Worm (Caenorhabditis elegans) whole organism, late embryonic: Measurements from ENCODE around the gene R13H4.5.

Source experiments
- C08G9.2 ChIP-seq: sonication (generic microtip); optimal IDR thresholded peaks from 2 replicates; lab custom pipeline; 2016; ENCODE audit warnings: mild to moderate bottlenecking, missing genetic modification characterization, moderate library complexity, missing compliant biosample characterization
- C38D4.7 ChIP-seq: fragments of 200-800 bp; sonication (Bioruptor generic); optimal IDR thresholded peaks from 2 replicates; lab custom pipeline; 2018; ENCODE audit warnings: mild to moderate bottlenecking, missing genetic modification characterization, moderate library complexity, missing compliant biosample characterization
- K09A11.1 ChIP-seq: sonication (generic microtip); optimal IDR thresholded peaks from 2 replicates; lab custom pipeline; 2017; ENCODE audit warnings: antibody characterized with exemption, mild to moderate bottlenecking, missing genetic modification characterization, missing compliant biosample characterization; ENCODE audit not compliant: insufficient read depth
- Y22D7AL.16 ChIP-seq: sonication (generic microtip); optimal IDR thresholded peaks from 2 replicates; lab custom pipeline; 2016; ENCODE audit warnings: missing genetic modification characterization, missing compliant biosample characterization
- ahr-1 ChIP-seq: sonication (generic microtip); optimal IDR thresholded peaks from 2 replicates; lab custom pipeline; 2016; ENCODE audit warnings: missing genetic modification characterization, missing compliant biosample characterization
- ama-1 ChIP-seq: fragments of 150-350 bp; optimal IDR thresholded peaks from 2 replicates; lab custom pipeline; 2014
- ceh-19 ChIP-seq: fragments of 200-800 bp; sonication (Bioruptor generic); optimal IDR thresholded peaks from 2 replicates; lab custom pipeline; 2018; ENCODE audit warnings: mild to moderate bottlenecking, missing genetic modification characterization, missing compliant biosample characterization
- ceh-2 ChIP-seq: sonication (generic microtip); optimal IDR thresholded peaks from 2 replicates; lab custom pipeline; 2016; ENCODE audit warnings: missing genotype, missing genetic modification characterization, missing compliant biosample characterization
- ceh-22 ChIP-seq: sonication (generic microtip); optimal IDR thresholded peaks from 2 replicates; lab custom pipeline; 2017; ENCODE audit warnings: missing biosample characterization, missing genetic modification characterization
- ceh-24 ChIP-seq: sonication (generic microtip); optimal IDR thresholded peaks from 2 replicates; lab custom pipeline; 2016; ENCODE audit warnings: mild to moderate bottlenecking, missing genetic modification characterization, missing compliant biosample characterization
- ceh-31 ChIP-seq: sonication (generic microtip); optimal IDR thresholded peaks from 2 replicates; lab custom pipeline; 2016; ENCODE audit warnings: missing genetic modification characterization, missing compliant biosample characterization
- ceh-45 ChIP-seq: fragments of 200-800 bp; sonication (Bioruptor generic); IDR thresholded peaks from 2 replicates; pipeline ENCODE4 v1.3.6; 2022; ENCODE audit warnings: missing genetic modification reagents, missing genetic modification characterization, missing compliant biosample characterization
- che-1 ChIP-seq: sonication (generic microtip); optimal IDR thresholded peaks from 2 replicates; lab custom pipeline; 2016; ENCODE audit warnings: mild to moderate bottlenecking, missing genetic modification characterization, missing compliant biosample characterization
- ets-4 ChIP-seq: sonication (generic microtip); optimal IDR thresholded peaks from 2 replicates; lab custom pipeline; 2016; ENCODE audit warnings: missing genetic modification characterization, missing compliant biosample characterization
- eyg-1 ChIP-seq: sonication (generic microtip); optimal IDR thresholded peaks from 2 replicates; lab custom pipeline; 2016; ENCODE audit warnings: missing genotype, missing genetic modification characterization, missing compliant biosample characterization
- fax-1 ChIP-seq: sonication (generic microtip); optimal IDR thresholded peaks from 2 replicates; lab custom pipeline; 2016; ENCODE audit warnings: missing genotype, missing genetic modification characterization, missing compliant biosample characterization
- fkh-10 ChIP-seq: fragments of 150-350 bp; optimal IDR thresholded peaks from 2 replicates; lab custom pipeline; 2014; ENCODE audit warnings: missing biosample characterization, missing genetic modification reagents, missing genetic modification characterization
- gmeb-2 ChIP-seq: sonication (generic microtip); optimal IDR thresholded peaks from 2 replicates; lab custom pipeline; 2016; ENCODE audit warnings: missing genetic modification characterization, inconsistent platforms, missing compliant biosample characterization
- hlh-13 ChIP-seq: fragments of 200-800 bp; sonication (Bioruptor generic); optimal IDR thresholded peaks from 2 replicates; lab custom pipeline; 2018; ENCODE audit warnings: mild to moderate bottlenecking, missing genetic modification characterization, missing compliant biosample characterization
- hlh-15 ChIP-seq: sonication (generic microtip); optimal IDR thresholded peaks from 2 replicates; lab custom pipeline; 2016; ENCODE audit warnings: missing genetic modification characterization, missing compliant biosample characterization
- hlh-6 ChIP-seq: sonication (generic microtip); optimal IDR thresholded peaks from 2 replicates; lab custom pipeline; 2016; ENCODE audit warnings: missing genotype, missing genetic modification characterization, missing compliant biosample characterization
- hlh-8 ChIP-seq: sonication (generic microtip); optimal IDR thresholded peaks from 2 replicates; lab custom pipeline; 2016; ENCODE audit warnings: missing genotype, missing genetic modification characterization, missing compliant biosample characterization
- lin-11 ChIP-seq: fragments of 200-800 bp; sonication (Bioruptor generic); optimal IDR thresholded peaks from 2 replicates; lab custom pipeline; 2018; ENCODE audit warnings: mild to moderate bottlenecking, missing genetic modification characterization, missing compliant biosample characterization
- mec-3 ChIP-seq: sonication (generic microtip); optimal IDR thresholded peaks from 2 replicates; lab custom pipeline; 2016; ENCODE audit warnings: borderline replicate concordance, missing genetic modification characterization, missing compliant biosample characterization
- nhr-232 ChIP-seq: sonication (generic microtip); optimal IDR thresholded peaks from 2 replicates; lab custom pipeline; 2016; ENCODE audit warnings: missing genetic modification characterization, missing compliant biosample characterization
- npax-4 ChIP-seq: sonication (generic microtip); optimal IDR thresholded peaks from 2 replicates; lab custom pipeline; 2016; ENCODE audit warnings: missing genetic modification characterization, missing compliant biosample characterization
- pag-3 ChIP-seq: sonication (generic microtip); optimal IDR thresholded peaks from 2 replicates; lab custom pipeline; 2016; ENCODE audit warnings: missing compliant biosample characterization, missing genetic modification characterization, borderline replicate concordance
- pat-9 ChIP-seq: fragments of 200-800 bp; sonication (Bioruptor generic); optimal IDR thresholded peaks from 2 replicates; lab custom pipeline; 2018; ENCODE audit warnings: mild to moderate bottlenecking, missing genetic modification characterization, moderate library complexity, missing compliant biosample characterization
- pax-1 ChIP-seq: fragments of 150-350 bp; optimal IDR thresholded peaks from 2 replicates; lab custom pipeline; 2014; ENCODE audit warnings: missing biosample characterization, missing genetic modification characterization
- pha-2 ChIP-seq: sonication (generic microtip); optimal IDR thresholded peaks from 2 replicates; lab custom pipeline; 2017; ENCODE audit warnings: mild to moderate bottlenecking, missing genetic modification characterization, missing compliant biosample characterization
- pqm-1 ChIP-seq: sonication (generic microtip); optimal IDR thresholded peaks from 2 replicates; lab custom pipeline; 2016; ENCODE audit warnings: missing genetic modification characterization, missing compliant biosample characterization
- ref-2 ChIP-seq: sonication (generic microtip); optimal IDR thresholded peaks from 2 replicates; lab custom pipeline; 2016; ENCODE audit warnings: missing genetic modification characterization, missing compliant biosample characterization
- rnt-1 ChIP-seq: sonication (generic microtip); optimal IDR thresholded peaks from 2 replicates; lab custom pipeline; 2016; ENCODE audit warnings: missing genetic modification characterization, missing compliant biosample characterization
- sdc-2 ChIP-seq: sonication (generic microtip); optimal IDR thresholded peaks from 2 replicates; lab custom pipeline; 2016; ENCODE audit warnings: missing genotype, missing genetic modification characterization, missing compliant biosample characterization
- sox-2 ChIP-seq: fragments of 200-800 bp; sonication (Bioruptor generic); IDR thresholded peaks from 2 replicates; pipeline ENCODE4 v1.3.6; 2022; ENCODE audit warnings: missing genetic modification reagents, missing genetic modification characterization, missing compliant biosample characterization
- syd-9 ChIP-seq: sonication (generic microtip); optimal IDR thresholded peaks from 2 replicates; lab custom pipeline; 2016; ENCODE audit warnings: mild to moderate bottlenecking, missing genetic modification characterization, moderate library complexity, missing compliant biosample characterization
- tbx-2 ChIP-seq: sonication (generic microtip); optimal IDR thresholded peaks from 2 replicates; lab custom pipeline; 2016; ENCODE audit warnings: missing genetic modification characterization, missing compliant biosample characterization
- tbx-7 ChIP-seq: sonication (generic microtip); optimal IDR thresholded peaks from 2 replicates; lab custom pipeline; 2016; ENCODE audit warnings: missing genotype, missing genetic modification characterization, missing compliant biosample characterization
- unc-3 ChIP-seq, 2 experiments: fragments of 200-800 bp in 1 of 2; sonication (Bioruptor generic) in 1 of 2; sonication (generic microtip) in 1 of 2; conservative IDR thresholded peaks in 1 of 2; optimal IDR thresholded peaks in 1 of 2; 2 replicates each; pipeline versions ENCODE4 v1.3.6 to Lab custom; 2016 to 2022; ENCODE audit warnings: missing compliant biosample characterization in 2 of 2, missing genetic modification characterization in 2 of 2, missing genetic modification reagents in 1 of 2
- zip-5 ChIP-seq: sonication (generic microtip); optimal IDR thresholded peaks from 2 replicates; lab custom pipeline; 2016; ENCODE audit warnings: missing genetic modification characterization, missing compliant biosample characterization
- ztf-16 ChIP-seq: sonication (generic microtip); optimal IDR thresholded peaks from 2 replicates; lab custom pipeline; 2017; ENCODE audit warnings: missing genetic modification characterization, missing compliant biosample characterization

R13H4.5 gene

DNA sequence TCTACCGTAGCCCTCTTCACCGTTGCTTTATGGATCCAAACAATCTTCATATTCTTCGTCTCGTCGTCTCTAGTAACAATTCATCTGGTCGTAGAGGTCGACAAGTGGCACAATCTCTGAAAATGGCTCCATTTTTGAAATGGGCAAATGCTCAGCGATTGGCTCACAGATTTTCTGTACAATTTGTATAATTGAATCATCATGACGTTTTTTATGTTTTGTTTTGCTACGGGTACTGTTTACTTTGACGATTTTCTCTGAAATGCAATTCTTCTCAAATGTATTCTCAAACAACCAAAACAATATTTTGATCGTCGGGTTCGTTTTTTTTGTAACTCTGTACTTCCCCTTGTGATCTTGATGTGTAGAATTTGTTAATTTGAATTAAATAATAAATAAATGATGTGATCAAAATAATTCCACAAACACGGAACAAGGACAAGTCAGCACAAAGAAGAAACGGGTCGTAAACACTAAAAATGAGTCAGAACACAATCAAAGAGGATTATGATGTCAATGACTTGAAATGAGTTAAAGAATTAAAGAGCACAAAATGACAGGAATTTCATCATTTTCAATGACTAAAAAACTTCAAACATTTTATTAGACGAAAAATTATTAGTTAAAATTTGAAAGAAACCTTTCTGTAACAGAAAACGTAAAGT, 1.5 kb downstream of the R13H4.5 start:
- TF ChIP-seq eyg-1 (tag; lab: Kevin White, UChicago): no peak
- no peak for TF ChIP-seq ceh-22
- TF ChIP-seq C08G9.2: no peak
- no peak for TF ChIP-seq pax-1 (tag; lab: Kevin White, UChicago)
- no peak for TF ChIP-seq hlh-13 (GFP tag; lab: Kevin White, UChicago)
- no peak for TF ChIP-seq ztf-16 (tag; lab: Kevin White, UChicago)
- no peak for TF ChIP-seq che-1 (tag; lab: Kevin White, UChicago)
- TF ChIP-seq hlh-8 (tag; lab: Kevin White, UChicago): no peak

DNA sequence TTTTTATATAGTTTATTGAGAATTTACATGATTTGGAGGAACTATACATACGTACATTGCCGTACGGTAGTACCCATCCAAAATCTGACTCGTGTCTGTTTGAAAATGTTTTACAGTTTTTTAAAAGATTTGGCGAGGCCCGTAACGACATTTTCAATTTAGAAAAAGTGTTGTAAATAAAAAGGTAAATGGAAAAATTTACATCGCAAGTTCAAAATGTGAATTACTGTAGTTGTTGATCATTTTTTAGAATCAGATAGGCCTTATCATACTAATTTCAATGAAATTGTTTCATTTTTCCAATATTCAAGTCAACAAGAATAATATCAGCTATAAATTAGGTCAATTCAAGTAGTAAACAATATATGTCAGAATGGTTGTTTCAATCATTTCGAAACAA, 2.3 kb downstream of the R13H4.5 start, which contains the start of gene R13H4.6:
Gene R13H4.6 (plus strand): TSS at position 301 of the 400 bp plus-strand sequence.
- TF ChIP-seq zip-5 (tag; lab: Kevin White, UChicago): no peak
- TF ChIP-seq pat-9 (tag; lab: Kevin White, UChicago): no peak
- no peak for TF ChIP-seq ama-1 (lab: Kevin White, UChicago)
- no peak for TF ChIP-seq lin-11 (tag; lab: Kevin White, UChicago)
- no peak for TF ChIP-seq ceh-45
- no peak for TF ChIP-seq K09A11.1 (tag; lab: Kevin White, UChicago)
- TF ChIP-seq eyg-1 (tag; lab: Kevin White, UChicago): no peak
- TF ChIP-seq pqm-1 (tag; lab: Kevin White, UChicago): no peak
- no peak for TF ChIP-seq fkh-10 (GFP tag; lab: Kevin White, UChicago)
- TF ChIP-seq nhr-232 (tag; lab: Kevin White, UChicago): no peak
- TF ChIP-seq ref-2: no peak
- TF ChIP-seq, all 69 proteins: peak for 0

ce11 chrV:11868142-11868541, 7.7 kb downstream of the R13H4.5 start, which contains the start of gene R13H4.7:
R13H4.7 (minus strand) TSS chrV:11868242.
- TF ChIP-seq npax-4 (tag; lab: Kevin White, UChicago) (no peak), hlh-15 (tag; lab: Kevin White, UChicago) (no peak), mec-3 (no peak), ahr-1 (tag; lab: Kevin White, UChicago) (no peak), C08G9.2 (no peak), C38D4.7 (no peak), ztf-16 (tag; lab: Kevin White, UChicago) (no peak), pat-9 (tag; lab: Kevin White, UChicago) (no peak), pag-3 (tag; lab: Kevin White, UChicago) (no peak), fkh-10 (GFP tag; lab: Kevin White, UChicago) (no peak), sox-2 (GFP tag; lab: Robert Waterston, UW) (no peak)

DNA sequence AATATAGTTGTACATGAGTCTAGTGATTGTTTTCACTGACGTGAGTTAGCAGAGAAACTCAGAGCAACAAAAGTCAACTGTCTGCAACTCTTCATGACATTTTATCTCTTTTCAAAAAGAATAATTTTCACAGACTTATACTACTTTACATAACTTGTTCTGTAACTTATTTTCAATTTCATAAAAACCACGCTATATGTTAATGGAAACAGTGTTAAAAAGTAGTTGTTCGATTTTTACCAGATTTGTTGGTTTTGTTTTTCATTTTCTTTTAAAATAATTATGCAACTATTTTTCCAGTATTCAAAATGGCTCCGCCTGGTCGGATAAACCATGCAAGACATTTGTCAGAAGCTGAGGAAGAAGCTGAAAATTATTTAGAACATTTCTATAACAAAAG, 14.6 kb downstream of the R13H4.5 start, which contains the start of gene sulp-4:
Gene sulp-4 (plus strand): TSS at position 301 of the 400 bp plus-strand sequence.
- TF ChIP-seq fax-1 (tag; lab: Kevin White, UChicago) (no peak), pqm-1 (tag; lab: Kevin White, UChicago) (no peak), mec-3 (no peak), tbx-7 (no peak), Y22D7AL.16 (tag; lab: Kevin White, UChicago) (no peak), sox-2 (GFP tag; lab: Robert Waterston, UW) (no peak), ceh-31 (no peak), pha-2 (tag; lab: Kevin White, UChicago) (no peak), sdc-2 (tag; lab: Kevin White, UChicago) (no peak), rnt-1 (tag; lab: Kevin White, UChicago) (no peak)

- TF ChIP-seq unc-3 (GFP tag; conservative IDR thresholded peaks at IDR 0.05; lab: Robert Waterston, UW) (no peak), unc-3 (tag; optimal IDR thresholded peaks at IDR 0.05; lab: Kevin White, UChicago) (no peak), ets-4 (tag; lab: Kevin White, UChicago) (no peak), rnt-1 (tag; lab: Kevin White, UChicago) (no peak), sdc-2 (tag; lab: Kevin White, UChicago) (no peak), hlh-15 (tag; lab: Kevin White, UChicago) (no peak), ceh-19 (GFP tag; lab: Kevin White, UChicago) (no peak), gmeb-2 (no peak), hlh-6 (tag; lab: Kevin White, UChicago) (no peak), ceh-2 (tag; lab: Kevin White, UChicago) (no peak), fax-1 (tag; lab: Kevin White, UChicago) (no peak), ceh-24 (tag; lab: Kevin White, UChicago) (no peak), zip-5 (tag; lab: Kevin White, UChicago) (no peak), syd-9 (tag; lab: Kevin White, UChicago) (no peak), tbx-2 (tag; lab: Kevin White, UChicago) (no peak)
Measured at ce11 chrV:11876657-11877056, 16.2 kb downstream of the R13H4.5 start.
